Worm (Caenorhabditis elegans): ENCODE data around the gene sri-38.
"Not testable (repeated sequence)": the region's sequence is repeated elsewhere in the genome, so short reads cannot be mapped to it uniquely, and the experiment has no call there.

The sri-38 gene

DNA sequence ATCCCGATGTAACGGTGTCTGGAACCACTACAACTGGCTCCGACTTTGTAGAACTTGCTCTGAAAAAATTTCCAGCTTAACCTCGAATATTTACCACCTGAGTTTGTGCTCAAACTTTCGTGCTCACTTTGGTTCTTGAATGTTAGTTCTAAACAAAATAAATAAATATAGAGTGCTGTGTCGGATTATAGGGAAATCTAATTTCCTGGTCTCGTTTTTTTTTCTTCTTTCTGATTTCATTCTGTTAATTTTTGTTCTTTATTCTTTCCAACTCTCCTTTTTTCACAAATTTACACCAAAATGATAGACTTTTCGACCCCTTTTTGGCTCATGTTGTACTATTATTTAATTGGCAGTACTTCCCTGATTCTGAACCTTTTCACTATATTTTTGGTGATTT is 18.6 kb downstream of the sri-38 start, which contains the start of gene sri-37:
Gene sri-37 (plus strand): TSS at position 301 of the 400 bp plus-strand sequence.
- TF ChIP-seq nhr-23 (tag; optimal IDR thresholded peaks at IDR 0.05) = no peak

DNA sequence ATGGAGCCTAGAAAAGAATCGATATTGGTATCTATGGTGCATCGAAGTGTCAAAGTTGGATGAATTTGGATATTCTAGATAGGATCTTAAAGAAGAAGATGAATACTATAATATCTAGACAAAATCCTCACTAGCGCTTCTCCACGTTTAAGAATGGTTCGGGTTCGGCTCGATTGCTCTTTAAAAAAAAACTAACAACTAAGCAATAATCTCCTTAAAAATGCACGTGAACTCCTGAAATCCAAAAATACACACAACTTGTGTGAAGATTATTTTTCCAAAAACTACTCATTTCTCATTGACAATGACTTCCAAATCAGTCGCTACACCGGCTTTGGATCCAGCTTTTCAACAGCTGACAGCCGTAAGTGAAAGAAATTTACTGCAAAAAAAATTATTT is 20.5 kb downstream of the sri-38 start, which contains the start of gene D2062.1:
Gene D2062.1 (plus strand): TSS at position 301 of the 400 bp plus-strand sequence.
- TF ChIP-seq egl-5 (tag; optimal IDR thresholded peaks at IDR 0.05) = no peak
- TF ChIP-seq fkh-10 (GFP tag; optimal IDR thresholded peaks at IDR 0.05) = no peak

DNA sequence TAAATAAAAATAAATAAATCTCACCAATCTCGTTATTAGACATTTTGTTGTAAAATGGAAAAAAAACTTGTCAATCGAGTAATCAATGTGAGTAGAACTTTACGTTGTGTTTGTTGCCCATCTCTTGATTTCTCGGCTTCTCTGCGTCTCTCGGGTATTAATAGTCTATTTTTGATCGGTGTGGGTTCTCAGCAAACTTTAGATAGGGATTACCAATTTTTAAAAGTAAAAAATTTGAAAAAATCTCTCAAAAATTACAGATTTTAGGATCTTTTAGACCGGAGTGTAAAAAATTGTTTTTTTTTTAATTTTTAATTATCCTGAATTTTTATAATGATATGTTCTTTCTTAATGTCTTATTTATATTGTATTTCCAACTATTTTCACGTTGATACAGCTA is 26.7 kb downstream of the sri-38 start, which contains the start of gene F22E5.21:
Gene F22E5.21 (minus strand): TSS at position 101 of the 400 bp plus-strand sequence.
- TF ChIP-seq ZK546.5 (tag; optimal IDR thresholded peaks at IDR 0.05) (no peak), fkh-2 (tag; optimal IDR thresholded peaks at IDR 0.05) (no peak), nhr-67 (tag; optimal IDR thresholded peaks at IDR 0.05) (no peak), nhr-11 (tag; optimal IDR thresholded peaks at IDR 0.05) (no peak), ceh-28 (tag; optimal IDR thresholded peaks at IDR 0.05) (no peak), tbx-2 (tag; optimal IDR thresholded peaks at IDR 0.05) (no peak), nhr-28 (tag; optimal IDR thresholded peaks at IDR 0.05) (no peak)

DNA sequence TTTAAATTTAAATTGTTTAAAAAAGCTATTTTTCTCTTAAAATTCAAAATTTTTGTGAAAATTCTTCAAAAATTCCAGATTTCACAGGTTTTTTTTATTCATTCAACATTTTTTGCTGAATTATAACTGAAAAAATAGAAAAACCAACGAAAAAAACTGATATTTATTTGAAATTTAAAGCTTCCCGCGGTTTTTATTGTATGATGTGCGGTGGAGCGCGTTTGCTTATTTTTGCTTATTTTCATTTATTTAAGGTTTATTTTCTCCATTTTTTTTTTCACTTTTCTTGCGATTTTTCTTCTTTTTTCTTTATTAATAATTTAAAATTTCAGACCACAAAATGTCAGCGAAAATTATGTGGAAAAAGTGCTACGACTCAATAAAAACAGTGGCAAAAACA is 27.4 kb downstream of the sri-38 start, which contains the start of gene F22E5.9:
Gene F22E5.9 (plus strand): TSS at position 327 of the 400 bp plus-strand sequence.
- TF ChIP-seq pha-4 (tag; optimal IDR thresholded peaks at IDR 0.05) (peak; percentile 32), nhr-12 (tag; optimal IDR thresholded peaks at IDR 0.05) (no peak), skn-1 (tag; optimal IDR thresholded peaks at IDR 0.05) (peak; percentile 52)

DNA sequence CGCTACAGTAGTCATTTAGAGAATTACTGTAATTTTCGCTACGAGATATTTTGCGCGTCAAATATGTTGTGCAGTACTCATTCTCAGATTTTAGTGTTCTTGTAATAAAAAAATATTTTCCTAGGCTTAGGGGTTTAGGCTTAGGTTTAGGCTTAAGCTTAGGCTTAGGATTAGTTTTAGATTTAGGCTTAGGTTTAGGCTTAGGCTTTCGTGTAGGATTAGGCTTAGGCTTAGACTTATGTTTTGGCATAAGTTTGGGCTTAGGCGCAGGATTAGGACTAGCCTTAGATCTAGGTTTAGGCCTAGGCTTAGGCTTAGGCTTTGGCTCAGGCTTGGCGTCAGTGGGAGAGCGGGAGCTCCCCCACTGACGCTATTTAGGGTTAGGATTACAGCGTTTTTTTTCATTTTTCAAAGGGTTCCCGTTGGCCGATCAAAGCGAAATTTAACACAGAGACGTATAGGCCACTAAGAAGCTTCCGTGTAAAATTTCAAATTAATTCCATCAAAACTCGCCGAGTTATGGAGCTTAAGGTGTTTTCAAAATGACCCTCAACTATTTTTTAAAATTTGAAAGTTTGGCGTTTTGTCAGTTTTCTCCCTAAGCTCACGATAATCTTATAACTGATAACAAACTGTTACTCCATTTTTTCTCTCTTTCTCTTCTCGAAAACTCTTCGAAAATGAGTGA is 28.9 kb downstream of the sri-38 start, which contains the start of gene F22E5.8:
Gene F22E5.8 (plus strand): TSS at position 638 of the 688 bp plus-strand sequence.
- TF ChIP-seq lsy-12, zag-1, ZK546.5 (tag; optimal IDR thresholded peaks at IDR 0.05): not testable (repeated sequence)

DNA sequence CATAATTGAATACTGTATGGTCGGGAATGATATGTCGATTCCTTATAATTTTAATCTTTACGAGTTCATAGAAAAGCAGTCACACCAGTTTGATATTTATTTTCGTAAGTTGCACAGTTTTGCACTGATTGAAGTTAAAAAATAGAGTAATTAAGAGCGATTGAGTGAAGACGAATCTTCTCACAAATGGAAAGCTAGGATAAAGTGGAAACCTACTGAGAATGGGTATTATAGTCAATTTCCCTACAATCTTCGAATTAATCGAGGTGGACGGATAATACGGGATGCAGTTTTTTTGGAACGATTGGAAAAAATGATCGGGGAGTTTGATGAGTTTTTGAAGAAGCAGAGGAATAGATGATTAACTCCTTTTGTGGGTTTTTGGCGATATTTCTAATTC is 30.3 kb downstream of the sri-38 start, which contains the start of gene F22E5.23:
Gene F22E5.23 (plus strand): TSS at position 301 of the 400 bp plus-strand sequence.
- TF ChIP-seq hmg-11 (tag; optimal IDR thresholded peaks at IDR 0.05) (no peak), nhr-77 (tag; optimal IDR thresholded peaks at IDR 0.05) (no peak), fos-1 (tag; optimal IDR thresholded peaks at IDR 0.05) (no peak), ceh-28 (tag; optimal IDR thresholded peaks at IDR 0.05) (no peak), nhr-76 (tag; optimal IDR thresholded peaks at IDR 0.05) (no peak), lin-39 (tag; optimal IDR thresholded peaks at IDR 0.05) (no peak), ceh-82 (tag; optimal IDR thresholded peaks at IDR 0.05) (no peak), mdl-1 (tag; optimal IDR thresholded peaks at IDR 0.05) (no peak), jun-1 (tag; optimal IDR thresholded peaks at IDR 0.05) (no peak)

DNA sequence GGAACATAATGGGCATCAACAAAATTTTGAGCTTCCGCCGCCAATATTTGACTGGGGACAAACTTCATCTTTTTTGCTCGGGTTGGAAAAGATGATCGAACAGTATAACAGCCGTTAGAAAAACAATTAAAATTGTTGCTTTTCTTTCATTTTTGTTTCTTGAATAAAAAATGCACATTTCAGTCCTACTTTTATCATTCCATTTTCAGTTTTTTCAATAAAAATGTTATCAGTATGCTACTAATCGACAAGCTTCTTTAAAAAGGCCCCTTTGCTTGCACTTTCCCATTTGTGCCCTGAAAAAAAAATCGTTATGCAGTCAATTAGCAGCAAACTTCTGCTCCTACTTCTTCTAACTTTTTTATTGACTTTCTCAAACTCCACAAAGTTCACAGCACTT is 31.1 kb downstream of the sri-38 start, which contains the start of gene F22E5.7:
Gene F22E5.7 (plus strand): TSS at position 301 of the 400 bp plus-strand sequence.
- no peak for TF ChIP-seq mdl-1 (tag; optimal IDR thresholded peaks at IDR 0.05)
- no peak for TF ChIP-seq nhr-12 (tag; optimal IDR thresholded peaks at IDR 0.05)
- TF ChIP-seq nfya-1 (tag; optimal IDR thresholded peaks at IDR 0.05; ENCODE audit: insufficient read depth) = no peak
- no peak for TF ChIP-seq fos-1 (tag; optimal IDR thresholded peaks at IDR 0.05)
- no peak for TF ChIP-seq nhr-43 (tag; optimal IDR thresholded peaks at IDR 0.05; ENCODE audit: poor library complexity, severe bottlenecking)
- no peak for TF ChIP-seq hmg-11 (tag; optimal IDR thresholded peaks at IDR 0.05)
- TF ChIP-seq nhr-237 (tag; optimal IDR thresholded peaks at IDR 0.05) = no peak
- TF ChIP-seq ztf-11 (tag; optimal IDR thresholded peaks at IDR 0.05) = no peak
- no peak for TF ChIP-seq nhr-67 (tag; optimal IDR thresholded peaks at IDR 0.05)
- no peak for TF ChIP-seq eor-1 (tag; optimal IDR thresholded peaks at IDR 0.05)
- TF ChIP-seq ama-1 (optimal IDR thresholded peaks at IDR 0.05) = no peak
- no peak for TF ChIP-seq ZK546.5 (tag; optimal IDR thresholded peaks at IDR 0.05)
- TF ChIP-seq lin-39 (tag; optimal IDR thresholded peaks at IDR 0.05) = no peak
- TF ChIP-seq aly-2 (tag; optimal IDR thresholded peaks at IDR 0.05) = no peak
- no peak for TF ChIP-seq elt-2 (tag; optimal IDR thresholded peaks at IDR 0.05)
- no peak for TF ChIP-seq unc-62 (GFP tag; optimal IDR thresholded peaks at IDR 0.05)
- TF ChIP-seq egl-5 (tag; optimal IDR thresholded peaks at IDR 0.05) = no peak
- no peak for TF ChIP-seq pha-4 (tag; optimal IDR thresholded peaks at IDR 0.05)
- TF ChIP-seq nhr-76 (tag; optimal IDR thresholded peaks at IDR 0.05) = no peak

Data from whole organism, L3 larva.